Worm (Caenorhabditis elegans) whole organism, L4 larva: ENCODE measurements around the gene memo-1.

Source experiments
- T20F7.1 ChIP-seq: fragments of 200-800 bp; sonication (Bioruptor generic); optimal IDR thresholded peaks from 2 replicates; lab custom pipeline; 2018; ENCODE audit warnings: mild to moderate bottlenecking, missing genetic modification characterization, missing compliant biosample characterization
- Y48G9A.11 ChIP-seq: fragments of 200-800 bp; sonication (Bioruptor generic); IDR thresholded peaks from 2 replicates; pipeline ENCODE4 v1.3.6; 2022; ENCODE audit warnings: missing genetic modification reagents, missing genetic modification characterization, missing compliant biosample characterization
- Y75B8A.6 ChIP-seq: fragments of 200-800 bp; sonication (Bioruptor generic); IDR thresholded peaks from 2 replicates; pipeline ENCODE4 v1.3.6; 2022; ENCODE audit warnings: missing genetic modification reagents, missing genetic modification characterization, missing compliant biosample characterization
- aha-1 ChIP-seq: fragments of 150-350 bp; peaks from one replicate; lab custom pipeline; 2014; ENCODE audit warnings: missing biosample characterization, missing genetic modification characterization
- ceh-20 ChIP-seq: fragments of 200-800 bp; sonication (Bioruptor generic); IDR thresholded peaks from 2 replicates; pipeline ENCODE4 v1.3.6; 2022; ENCODE audit warnings: missing genetic modification reagents, missing genetic modification characterization, missing compliant biosample characterization
- ceh-44 ChIP-seq: fragments of 200-800 bp; sonication (Bioruptor generic); IDR thresholded peaks from 2 replicates; pipeline ENCODE4 v1.3.6; 2022; ENCODE audit warnings: missing genetic modification reagents, missing genetic modification characterization, missing compliant biosample characterization
- ceh-82 ChIP-seq: sonication (generic microtip); optimal IDR thresholded peaks from 2 replicates; lab custom pipeline; 2017; ENCODE audit warnings: missing biosample characterization, missing genetic modification characterization
- daf-12 ChIP-seq: fragments of 150-350 bp; optimal IDR thresholded peaks from 2 replicates; lab custom pipeline; 2014; ENCODE audit warnings: missing biosample characterization, missing genetic modification reagents, missing genetic modification characterization
- daf-8 ChIP-seq: fragments of 200-800 bp; sonication (Bioruptor generic); IDR thresholded peaks from 2 replicates; pipeline ENCODE4 v1.3.6; 2022; ENCODE audit warnings: missing genetic modification characterization, missing compliant biosample characterization
- duxl-1 ChIP-seq: sonication (generic microtip); optimal IDR thresholded peaks from 2 replicates; lab custom pipeline; 2016; ENCODE audit warnings: mild to moderate bottlenecking, missing genetic modification characterization, moderate library complexity, missing compliant biosample characterization; ENCODE audit not compliant: poor library complexity
- dve-1 ChIP-seq: sonication (generic microtip); optimal IDR thresholded peaks from 2 replicates; lab custom pipeline; 2017; ENCODE audit warnings: antibody characterized with exemption, mild to moderate bottlenecking, missing genetic modification characterization, missing compliant biosample characterization; ENCODE audit not compliant: insufficient read depth
- hif-1 ChIP-seq, 2 experiments: sonication (generic microtip); optimal IDR thresholded peaks; 2 replicates each; lab custom pipeline; 2016 to 2017; ENCODE audit warnings: missing compliant biosample characterization in 2 of 2, missing genetic modification characterization in 2 of 2, missing genetic modification reagents in 2 of 2, missing genotype in 2 of 2, mild to moderate bottlenecking in 1 of 2
- hlh-30 ChIP-seq: sonication (generic microtip); optimal IDR thresholded peaks from 2 replicates; lab custom pipeline; 2017; ENCODE audit warnings: antibody characterized with exemption, mild to moderate bottlenecking, missing genetic modification characterization, missing compliant biosample characterization; ENCODE audit not compliant: insufficient read depth
- jun-1 ChIP-seq: fragments of 150-350 bp; optimal IDR thresholded peaks from 2 replicates; lab custom pipeline; 2014; ENCODE audit warnings: missing biosample characterization, missing genetic modification reagents, missing genetic modification characterization
- lim-7 ChIP-seq: fragments of 200-800 bp; sonication (Bioruptor generic); IDR thresholded peaks from 2 replicates; pipeline ENCODE4 v1.3.6; 2022; ENCODE audit warnings: missing genetic modification characterization, missing compliant biosample characterization
- lin-13 ChIP-seq: fragments of 150-350 bp; optimal IDR thresholded peaks from 2 replicates; lab custom pipeline; 2014; ENCODE audit warnings: missing biosample characterization, missing genetic modification reagents, missing genetic modification characterization
- nhr-11 ChIP-seq: fragments of 150-350 bp; optimal IDR thresholded peaks from 2 replicates; lab custom pipeline; 2014; ENCODE audit warnings: missing biosample characterization, missing genetic modification characterization
- nhr-111 ChIP-seq: fragments of 200-800 bp; sonication (Bioruptor generic); optimal IDR thresholded peaks from 2 replicates; lab custom pipeline; 2018; ENCODE audit warnings: mild to moderate bottlenecking, missing genetic modification characterization, missing compliant biosample characterization
- nhr-76 ChIP-seq: fragments of 150-350 bp; optimal IDR thresholded peaks from 2 replicates; lab custom pipeline; 2014; ENCODE audit warnings: missing biosample characterization, missing genetic modification characterization
- pqm-1 ChIP-seq: sonication (generic microtip); optimal IDR thresholded peaks from 2 replicates; lab custom pipeline; 2017; ENCODE audit warnings: missing biosample characterization, missing genetic modification characterization
- saeg-2 ChIP-seq: fragments of 200-800 bp; sonication (Bioruptor generic); IDR thresholded peaks from 2 replicates; pipeline ENCODE4 v1.3.6; 2022; ENCODE audit warnings: missing genetic modification reagents, missing genetic modification characterization, missing compliant biosample characterization
- set-16 ChIP-seq: fragments of 200-800 bp; sonication (Bioruptor generic); IDR thresholded peaks from 2 replicates; pipeline ENCODE4 v1.3.6; 2022; ENCODE audit warnings: missing genetic modification reagents, missing genetic modification characterization, missing compliant biosample characterization
- snpc-1.2 ChIP-seq: fragments of 200-800 bp; sonication (Bioruptor generic); IDR thresholded peaks from 2 replicates; pipeline ENCODE4 v1.3.6; 2022; ENCODE audit warnings: missing genetic modification reagents, missing genetic modification characterization, missing compliant biosample characterization
- snpc-4 ChIP-seq: fragments of 150-350 bp; optimal IDR thresholded peaks from 2 replicates; lab custom pipeline; 2014; ENCODE audit warnings: missing biosample characterization, missing genetic modification characterization
- unc-130 ChIP-seq: sonication (generic microtip); optimal IDR thresholded peaks from 2 replicates; lab custom pipeline; 2016; ENCODE audit warnings: missing genetic modification reagents, missing genetic modification characterization, missing compliant biosample characterization
- unc-62 ChIP-seq, 3 experiments: fragments of 150-350 bp in 1 of 3; sonication (generic microtip); optimal IDR thresholded peaks in 2 of 3; peaks in 1 of 3; 1 replicate in 1 of 3; 2 replicates in 2 of 3; lab custom pipeline; 2014 to 2017; ENCODE audit warnings: missing biosample characterization in 3 of 3, missing genetic modification characterization in 3 of 3, missing genetic modification reagents in 3 of 3, missing genotype in 1 of 3
- zfp-2 ChIP-seq: sonication (generic microtip); optimal IDR thresholded peaks from 2 replicates; lab custom pipeline; 2016; ENCODE audit warnings: mild to moderate bottlenecking, missing genetic modification characterization, missing compliant biosample characterization
- zfp-3 ChIP-seq: fragments of 200-800 bp; sonication (Bioruptor generic); conservative IDR thresholded peaks from 2 replicates; pipeline ENCODE4 v1.3.6; 2022; ENCODE audit warnings: missing genetic modification reagents, missing genetic modification characterization, missing compliant biosample characterization
- zip-2 ChIP-seq: fragments of 150-350 bp; optimal IDR thresholded peaks from 2 replicates; lab custom pipeline; 2014; ENCODE audit warnings: missing biosample characterization, missing genetic modification characterization
- ztf-11 ChIP-seq: fragments of 150-350 bp; optimal IDR thresholded peaks from 2 replicates; lab custom pipeline; 2014; ENCODE audit warnings: missing biosample characterization, missing genetic modification characterization

Gene memo-1

ce11 chrV:7809320-7810256 is 37.4 kb downstream of the memo-1 start, which contains the start of gene ZK742.3 (continued):
- no peak for TF ChIP-seq zip-2 (tag; lab: Kevin White, UChicago)
- no peak for TF ChIP-seq T20F7.1

- TF ChIP-seq ztf-11 (tag; lab: Kevin White, UChicago) (no peak), duxl-1 (tag; lab: Kevin White, UChicago) (no peak), Y75B8A.6 (no peak), unc-62 (GFP tag; optimal IDR thresholded peaks at IDR 0.05 in 1 of 2; lab: Kevin White, UChicago) (peak in 1 of 2 experiments; percentile 77), unc-62 (tag; optimal IDR thresholded peaks at IDR 0.05; lab: Kevin White, UChicago) (no peak)
Measured at ce11 chrV:7808444-7808843, 38.5 kb downstream of the memo-1 start.

- TF ChIP-seq T20F7.1 (no peak), set-16 (GFP tag; lab: Robert Waterston, UW) (no peak), ceh-82 (tag; lab: Kevin White, UChicago) (no peak), lim-7 (GFP tag; lab: Robert Waterston, UW) (no peak), unc-62 (GFP tag; optimal IDR thresholded peaks at IDR 0.05 in 1 of 2; lab: Kevin White, UChicago) (peak in 1 of 2 experiments; percentile 66), unc-62 (tag; optimal IDR thresholded peaks at IDR 0.05; lab: Kevin White, UChicago) (no peak), hlh-30 (tag; lab: Kevin White, UChicago) (no peak), ceh-20 (GFP tag; lab: Robert Waterston, UW) (no peak), snpc-1.2 (GFP tag; lab: Robert Waterston, UW) (no peak), hif-1 (tag; optimal IDR thresholded peaks at IDR 0.05; lab: Kevin White, UChicago) (no peak), lin-13 (GFP tag; lab: Kevin White, UChicago) (no peak), aha-1 (tag; lab: Kevin White, UChicago) (peak; percentile 84), nhr-11 (tag; lab: Kevin White, UChicago) (no peak)
Measured at ce11 chrV:7806629-7807028, 40.3 kb downstream of the memo-1 start.

- TF ChIP-seq ceh-82 (tag; lab: Kevin White, UChicago) (no peak), daf-12 (tag; lab: Kevin White, UChicago) (no peak), dve-1 (tag; lab: Kevin White, UChicago) (no peak), unc-130 (GFP tag; lab: Kevin White, UChicago) (no peak), nhr-111 (no peak), pqm-1 (no peak), ceh-20 (GFP tag; lab: Robert Waterston, UW) (no peak), nhr-11 (tag; lab: Kevin White, UChicago) (no peak), jun-1 (tag; lab: Kevin White, UChicago) (no peak), saeg-2 (GFP tag; lab: Robert Waterston, UW) (no peak), ceh-44 (GFP tag; lab: Robert Waterston, UW) (no peak), nhr-76 (tag; lab: Kevin White, UChicago) (no peak), zfp-3 (no peak), daf-8 (GFP tag; lab: Robert Waterston, UW) (no peak), zfp-2 (tag; lab: Kevin White, UChicago) (no peak), Y48G9A.11 (GFP tag; lab: Robert Waterston, UW) (no peak), snpc-4 (tag; lab: Kevin White, UChicago) (no peak)
Measured at ce11 chrV:7804801-7805163, 42.2 kb downstream of the memo-1 start, which contains the start of gene xpo-1. Gene xpo-1 (plus strand): TSS chrV:7805064.
